Fruit fly (Drosophila melanogaster) whole organism, prepupa: ENCODE data around the gene CG12470.

Experiments
- CG11762 ChIP-seq: fragments of 200-800 bp; sonication (Bioruptor generic); optimal IDR thresholded peaks from 3 replicates; lab custom pipeline; 2016; ENCODE audit warnings: missing biosample characterization, missing genetic modification characterization; ENCODE audit not compliant: insufficient read depth
- Hr38 ChIP-seq: sonication (Bioruptor generic); optimal IDR thresholded peaks from 2 replicates; lab custom pipeline; 2016; ENCODE audit warnings: missing biosample characterization, missing genetic modification characterization
- Smox ChIP-seq: fragments of 200-800 bp; sonication (Bioruptor generic); optimal IDR thresholded peaks from 3 replicates; lab custom pipeline; 2016; ENCODE audit warnings: missing biosample characterization, missing genetic modification characterization
- achi ChIP-seq: fragments of 200-800 bp; sonication (Bioruptor generic); optimal IDR thresholded peaks from 3 replicates; lab custom pipeline; 2016; ENCODE audit warnings: missing biosample characterization, missing genetic modification characterization

dm6 chrX:267979-268378 is 39.5 kb upstream of the CG12470 start:
- TF ChIP-seq Hr38: no peak
- TF ChIP-seq Smox (GFP tag; lab: Kevin White, UChicago): no peak
- no peak for TF ChIP-seq CG11762 (GFP tag; lab: Kevin White, UChicago)
- TF ChIP-seq achi (GFP tag; lab: Kevin White, UChicago): no peak
